Worm (Caenorhabditis elegans) whole organism, midembryonic: ENCODE measurements around the gene kreg-1.

Experiments
- flt-1 ChIP-seq: fragments of 200-800 bp; sonication (Bioruptor generic); IDR thresholded peaks from 2 replicates; pipeline ENCODE4 v1.3.6; 2022; ENCODE audit warnings: missing genetic modification characterization, missing compliant biosample characterization
- tab-1 ChIP-seq: fragments of 200-800 bp; sonication (Bioruptor generic); IDR thresholded peaks from 2 replicates; pipeline ENCODE4 v1.3.6; 2022; ENCODE audit warnings: missing genetic modification characterization, missing compliant biosample characterization

DNA sequence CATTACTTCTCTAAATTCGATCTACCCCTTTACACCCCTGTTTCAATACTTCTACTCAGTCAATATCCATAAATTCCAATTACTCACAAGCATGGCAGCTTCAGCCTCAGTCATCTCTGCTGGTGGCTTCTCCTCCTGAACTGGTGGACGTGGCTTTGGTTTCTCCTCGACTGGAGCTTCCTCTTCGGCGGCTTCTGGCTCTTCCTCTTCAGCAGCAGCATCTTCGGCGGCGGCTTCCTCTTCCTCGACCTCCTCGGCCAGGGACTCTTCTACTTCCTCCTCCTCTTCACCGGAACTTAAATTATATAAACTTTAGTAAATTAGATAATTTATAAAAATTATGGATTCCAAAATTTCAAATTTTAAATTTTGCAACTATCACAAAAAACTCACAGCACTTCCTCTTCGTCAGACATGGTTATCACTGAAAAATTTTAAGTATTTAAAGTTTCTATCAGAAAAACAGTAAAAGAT is 13.6 kb downstream of the kreg-1 start, which contains the start of gene tnt-2:
- TF ChIP-seq flt-1 (GFP tag; lab: Robert Waterston, UW) = no peak
- no peak for TF ChIP-seq tab-1 (GFP tag; lab: Robert Waterston, UW)
